Worm (Caenorhabditis elegans): Measurements from ENCODE around the gene mfsd-11.
A peak's percentile ranks its signal among the peaks of the same experiment; 100 is the strongest.

The mfsd-11 gene

DNA sequence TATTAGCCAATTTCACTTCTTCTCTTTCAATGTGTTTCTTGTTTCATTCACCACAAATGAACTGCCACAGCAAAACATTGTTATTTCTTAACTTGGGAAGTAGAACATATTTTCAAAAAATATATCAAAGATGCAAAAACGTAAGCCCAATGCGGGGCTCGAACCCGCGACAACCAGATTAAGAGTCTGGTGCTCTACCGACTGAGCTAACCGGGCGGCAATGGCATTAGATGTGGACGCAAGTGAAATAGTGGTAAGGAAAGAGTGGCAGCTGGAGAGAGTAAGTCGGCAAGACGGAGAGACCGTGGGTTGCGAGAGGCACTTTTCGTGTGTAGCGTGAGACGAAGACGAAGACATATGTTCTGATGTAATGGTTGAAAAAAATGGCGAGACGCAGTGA is 47.9 kb downstream of the mfsd-11 start (continued):
- TF ChIP-seq duxl-1 (tag; optimal IDR thresholded peaks at IDR 0.05; ENCODE audit: poor library complexity) (peak; percentile 90), ama-1 (optimal IDR thresholded peaks at IDR 0.05) (no peak), vab-7 (GFP tag; IDR thresholded peaks at IDR 0.05) (peak; percentile 97), dmd-6 (GFP tag; IDR thresholded peaks at IDR 0.05) (peak; percentile 81), nhr-11 (tag; optimal IDR thresholded peaks at IDR 0.05) (peak; percentile 52), ztf-7 (tag; optimal IDR thresholded peaks at IDR 0.05) (peak; percentile 80), tag-97 (GFP tag; IDR thresholded peaks at IDR 0.05) (no peak), hlh-30 (tag; optimal IDR thresholded peaks at IDR 0.05; ENCODE audit: insufficient read depth) (peak; percentile 81), lim-7 (GFP tag; IDR thresholded peaks at IDR 0.05) (peak; percentile 98), rbr-2 (tag; optimal IDR thresholded peaks at IDR 0.05) (peak; percentile 86), nhr-41 (GFP tag; IDR thresholded peaks at IDR 0.05) (peak; percentile 94), gei-8 (GFP tag; optimal IDR thresholded peaks at IDR 0.05) (peak; percentile 83), fkh-10 (GFP tag; optimal IDR thresholded peaks at IDR 0.05) (peak; percentile 65), spr-3 (GFP tag; optimal IDR thresholded peaks at IDR 0.05) (peak; percentile 71), nhr-48 (tag; optimal IDR thresholded peaks at IDR 0.05) (peak; percentile 73), mxl-2 (GFP tag; conservative IDR thresholded peaks at IDR 0.05) (peak; percentile 74), mdl-1 (tag; optimal IDR thresholded peaks at IDR 0.05) (peak; percentile 27 to 63), daf-8 (GFP tag; IDR thresholded peaks at IDR 0.05) (peak; percentile 80; the same call in 1 of the 2 replicates), sdz-12 (GFP tag; optimal IDR thresholded peaks at IDR 0.05) (no peak), D1046.2 (GFP tag; IDR thresholded peaks at IDR 0.05) (peak; percentile 91), Y5F2A.4 (GFP tag; optimal IDR thresholded peaks at IDR 0.05) (peak; percentile 84), ZK546.5 (tag; optimal IDR thresholded peaks at IDR 0.05) (no peak), jun-1 (tag; optimal IDR thresholded peaks at IDR 0.05) (peak; percentile 73), nhr-25 (tag; optimal IDR thresholded peaks at IDR 0.05; ENCODE audit: borderline replicate concordance, insufficient read depth) (peak; percentile 34), madf-9 (GFP tag; conservative IDR thresholded peaks at IDR 0.05) (peak; percentile 85), hmg-1.1 (GFP tag; IDR thresholded peaks at IDR 0.05) (peak; percentile 97), mes-2 (tag; optimal IDR thresholded peaks at IDR 0.05; ENCODE audit: poor library complexity, severe bottlenecking) (no peak), attf-4 (tag; optimal IDR thresholded peaks at IDR 0.05) (no peak), hif-1 (tag; optimal IDR thresholded peaks at IDR 0.05) (peak in 1 of 2 experiments; percentile 21), ces-1 (GFP tag; optimal IDR thresholded peaks at IDR 0.05) (peak; percentile 77), egl-43 (GFP tag; IDR thresholded peaks at IDR 0.05) (no peak), Y105C5A.15 (GFP tag; IDR thresholded peaks at IDR 0.05) (peak; percentile 93), unc-130 (GFP tag; optimal IDR thresholded peaks at IDR 0.05) (peak; percentile 69), mep-1 (tag; optimal IDR thresholded peaks at IDR 0.05) (no peak), pha-4 (GFP tag; IDR thresholded peaks at IDR 0.05) (peak; percentile 95), pha-4 (tag; optimal IDR thresholded peaks at IDR 0.05) (no peak), daf-12 (tag; optimal IDR thresholded peaks at IDR 0.05) (no peak)

DNA sequence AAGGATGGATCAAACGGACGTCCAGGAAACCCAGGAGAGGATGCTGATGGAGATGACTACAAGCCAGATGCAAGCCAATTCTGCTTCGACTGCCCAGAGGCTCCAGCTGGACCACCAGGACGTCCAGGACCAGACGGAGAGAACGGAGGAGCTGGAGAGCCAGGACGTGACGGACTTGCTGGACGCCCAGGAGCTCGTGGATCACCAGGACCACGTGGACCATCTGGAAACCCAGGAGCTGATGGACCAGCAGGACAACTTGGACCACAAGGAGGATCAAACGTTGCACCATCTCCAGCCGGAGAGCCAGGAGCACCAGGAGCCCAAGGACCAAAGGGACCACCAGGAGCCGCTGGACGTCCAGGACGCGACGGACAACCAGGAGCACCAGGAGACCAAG is 48.4 kb downstream of the mfsd-11 start:
- TF ChIP-seq mdl-1 (tag; optimal IDR thresholded peaks at IDR 0.05), result no peak
- TF ChIP-seq set-16 (GFP tag; IDR thresholded peaks at IDR 0.05), result peak; percentile 95

DNA sequence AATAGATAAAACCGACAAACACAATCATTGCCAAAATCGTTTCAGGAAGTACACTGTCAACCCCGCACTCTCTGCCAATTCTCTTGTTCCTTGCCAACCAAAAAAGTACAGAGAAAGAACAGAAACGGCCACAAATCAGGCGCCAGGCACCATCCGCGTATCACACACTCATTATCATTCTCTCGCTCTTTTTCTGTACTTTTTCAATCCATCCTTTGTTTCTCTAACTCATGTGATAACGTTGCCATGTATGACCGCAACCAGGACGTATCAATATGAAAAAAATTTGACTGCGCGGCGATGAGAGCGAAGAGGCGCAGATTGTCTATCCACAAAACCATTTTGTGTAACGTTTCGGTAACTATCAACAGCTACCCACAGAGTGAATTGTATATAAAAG is 49.3 kb downstream of the mfsd-11 start, which contains the start of gene col-181:
col-181 (plus strand) TSS at position 301 of the 400 bp plus-strand sequence.
- TF ChIP-seq nhr-48 (tag; optimal IDR thresholded peaks at IDR 0.05), result peak; percentile 21
- no peak for TF ChIP-seq unc-62 (GFP tag; optimal IDR thresholded peaks at IDR 0.05 in 1 of 2)
- no peak for TF ChIP-seq unc-62 (tag; optimal IDR thresholded peaks at IDR 0.05)
- no peak for TF ChIP-seq dmd-8 (GFP tag; IDR thresholded peaks at IDR 0.05)
- TF ChIP-seq hlh-11 (tag; optimal IDR thresholded peaks at IDR 0.05), result peak; percentile 61
- TF ChIP-seq aha-1 (tag), result peak; percentile 89

Measured in whole organism, L4 larva.